Worm (Caenorhabditis elegans): ENCODE data around the gene F53F4.18.

F53F4.18 gene

ce11 chrV:13608486-13608885 lies 18.6 kb downstream of the F53F4.18 start (continued):
- TF ChIP-seq nhr-41 (GFP tag; IDR thresholded peaks at IDR 0.05) (no peak), unc-39 (tag; optimal IDR thresholded peaks at IDR 0.05) (no peak), nhr-28 (tag; optimal IDR thresholded peaks at IDR 0.05) (peak; percentile 75), snpc-4 (tag; optimal IDR thresholded peaks at IDR 0.05) (no peak), unc-130 (GFP tag; optimal IDR thresholded peaks at IDR 0.05) (no peak), mxl-3 (GFP tag; optimal IDR thresholded peaks at IDR 0.05) (peak; percentile 22), F26F4.8 (GFP tag; conservative IDR thresholded peaks at IDR 0.05) (no peak), ztf-11 (tag; optimal IDR thresholded peaks at IDR 0.05) (no peak), madf-5 (GFP tag; IDR thresholded peaks at IDR 0.05) (no peak), nhr-10 (tag; optimal IDR thresholded peaks at IDR 0.05) (no peak), vab-7 (GFP tag; IDR thresholded peaks at IDR 0.05) (no peak), spr-3 (GFP tag; optimal IDR thresholded peaks at IDR 0.05) (no peak), skn-1 (tag; optimal IDR thresholded peaks at IDR 0.05) (no peak), saeg-2 (GFP tag; IDR thresholded peaks at IDR 0.05) (no peak), dmd-8 (GFP tag; IDR thresholded peaks at IDR 0.05) (no peak), jun-1 (tag; optimal IDR thresholded peaks at IDR 0.05) (no peak), lir-3 (tag; optimal IDR thresholded peaks at IDR 0.05) (no peak), dmd-6 (GFP tag; IDR thresholded peaks at IDR 0.05) (peak; percentile 41; the same call in 1 of the 2 replicates), ceh-28 (tag; optimal IDR thresholded peaks at IDR 0.05) (no peak), madf-9 (GFP tag; conservative IDR thresholded peaks at IDR 0.05) (no peak), hlh-30 (tag; optimal IDR thresholded peaks at IDR 0.05; ENCODE audit: insufficient read depth) (peak; percentile 63), nhr-77 (tag; optimal IDR thresholded peaks at IDR 0.05) (no peak), Y75B8A.6 (GFP tag; IDR thresholded peaks at IDR 0.05) (no peak), dve-1 (tag; optimal IDR thresholded peaks at IDR 0.05; ENCODE audit: insufficient read depth) (no peak), lin-39 (tag; optimal IDR thresholded peaks at IDR 0.05) (no peak), daf-19 (GFP tag; conservative IDR thresholded peaks at IDR 0.05) (no peak), lin-15B (tag; optimal IDR thresholded peaks at IDR 0.05) (no peak), attf-4 (tag; optimal IDR thresholded peaks at IDR 0.05) (no peak), nhr-6 (tag; optimal IDR thresholded peaks at IDR 0.05) (no peak), ceh-20 (GFP tag; IDR thresholded peaks at IDR 0.05) (no peak), hlh-11 (tag; optimal IDR thresholded peaks at IDR 0.05) (peak; percentile 53), nhr-48 (tag; optimal IDR thresholded peaks at IDR 0.05) (peak; percentile 53), lin-1 (GFP tag; IDR thresholded peaks at IDR 0.05) (no peak), sdz-12 (GFP tag; optimal IDR thresholded peaks at IDR 0.05) (no peak), mdt-29 (GFP tag; IDR thresholded peaks at IDR 0.05) (no peak), R02D3.7 (tag; optimal IDR thresholded peaks at IDR 0.05) (no peak), gei-8 (GFP tag; optimal IDR thresholded peaks at IDR 0.05) (no peak), tag-97 (GFP tag; IDR thresholded peaks at IDR 0.05) (no peak), rbr-2 (tag; optimal IDR thresholded peaks at IDR 0.05) (no peak), unc-62 (GFP tag; optimal IDR thresholded peaks at IDR 0.05 in 1 of 2) (peak in 1 of 2 experiments; percentile 44), unc-62 (tag; optimal IDR thresholded peaks at IDR 0.05) (no peak), mes-2 (tag; optimal IDR thresholded peaks at IDR 0.05; ENCODE audit: poor library complexity, severe bottlenecking) (no peak)

- TF ChIP-seq Y105C5A.15 (GFP tag; IDR thresholded peaks at IDR 0.05) (no peak), nhr-102 (tag; optimal IDR thresholded peaks at IDR 0.05) (no peak), vab-7 (GFP tag; IDR thresholded peaks at IDR 0.05) (no peak), D1046.2 (GFP tag; IDR thresholded peaks at IDR 0.05) (0 out of 2 replicates have a peak, but pooled peaks have one; percentile 11), mes-2 (tag; optimal IDR thresholded peaks at IDR 0.05; ENCODE audit: poor library complexity, severe bottlenecking) (no peak), daf-12 (tag; optimal IDR thresholded peaks at IDR 0.05) (no peak), mxl-3 (GFP tag; optimal IDR thresholded peaks at IDR 0.05) (peak; percentile 21), mdl-1 (tag; optimal IDR thresholded peaks at IDR 0.05) (peak in 1 of 2 experiments; percentile 4), hif-1 (tag; optimal IDR thresholded peaks at IDR 0.05) (peak in 1 of 2 experiments; percentile 42), zfp-2 (tag; optimal IDR thresholded peaks at IDR 0.05) (no peak), ctbp-1 (GFP tag; IDR thresholded peaks at IDR 0.05) (no peak), ceh-62 (tag; optimal IDR thresholded peaks at IDR 0.05) (no peak), madf-9 (GFP tag; conservative IDR thresholded peaks at IDR 0.05) (no peak)
Measured at ce11 chrV:13609806-13610205, 19.9 kb downstream of the F53F4.18 start.
